Worm (Caenorhabditis elegans) whole organism, early embryonic: ENCODE data around the gene srx-32.
A peak's percentile ranks its signal among the peaks of the same experiment; 100 is the strongest.

Experiments
- aly-1 ChIP-seq: sonication (generic microtip); optimal IDR thresholded peaks from 2 replicates; lab custom pipeline; 2016; ENCODE audit warnings: missing genetic modification characterization, missing compliant biosample characterization
- ama-1 ChIP-seq: fragments of 150-350 bp; optimal IDR thresholded peaks from 2 replicates; lab custom pipeline; 2014
- pes-1 ChIP-seq: fragments of 200-800 bp; sonication (Bioruptor generic); IDR thresholded peaks from 2 replicates; pipeline ENCODE4 v1.3.6; 2022; ENCODE audit warnings: missing genetic modification reagents, missing genetic modification characterization, missing compliant biosample characterization
- tbx-37 ChIP-seq: fragments of 200-800 bp; sonication (Bioruptor generic); conservative IDR thresholded peaks from 2 replicates; pipeline ENCODE4 v1.3.6; 2022; ENCODE audit warnings: missing genetic modification reagents, missing genetic modification characterization, missing compliant biosample characterization

DNA sequence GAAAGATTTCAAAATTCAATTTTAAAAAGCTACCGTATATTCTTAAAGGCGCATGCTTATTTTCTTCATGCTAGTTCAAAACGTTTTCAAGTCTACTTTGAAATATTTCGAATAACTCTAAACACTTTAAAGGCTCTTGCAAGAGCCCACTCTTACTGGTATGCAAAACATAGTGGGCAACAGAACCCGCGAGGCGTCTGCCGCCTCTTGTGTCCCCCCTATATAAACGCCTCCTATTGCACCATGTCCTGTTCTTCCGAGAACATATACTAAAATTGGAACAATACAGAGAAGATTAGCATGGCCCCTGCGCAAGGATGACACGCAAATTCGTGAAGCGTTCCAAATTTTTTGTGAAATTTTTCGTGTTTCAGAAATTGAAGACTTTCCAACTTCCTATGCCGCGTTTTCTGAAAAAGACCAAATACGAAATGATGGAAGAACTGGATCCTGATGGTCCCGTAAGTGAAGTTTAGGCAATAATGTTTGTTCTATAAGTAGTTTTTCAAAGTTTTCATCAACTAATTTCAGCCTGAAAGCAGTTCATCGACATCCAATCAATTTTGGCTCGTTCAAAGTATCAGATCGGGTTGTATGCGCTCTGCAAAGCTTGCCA, 38.4 kb upstream of the srx-32 start:
- peak; percentile 62 for TF ChIP-seq pes-1 (GFP tag; lab: Robert Waterston, UW)
- TF ChIP-seq aly-1 (tag; lab: Kevin White, UChicago): no peak
- TF ChIP-seq tbx-37 (GFP tag; lab: Robert Waterston, UW): no peak
- TF ChIP-seq ama-1: no peak
